Fruit fly (Drosophila melanogaster): ENCODE results near the gene Akr1B.
A peak's percentile ranks its signal among the peaks of the same experiment; 100 is the strongest.

Akr1B gene

dm6 chr3L:11636829-11637228, 12.6 kb upstream of the Akr1B start (continued):
- TF ChIP-seq ATbp (GFP tag; optimal IDR thresholded peaks at IDR 0.05), result peak; percentile 30
- TF ChIP-seq CG17829 (tag; optimal IDR thresholded peaks at IDR 0.05), result no peak
- TF ChIP-seq CG6813 (GFP tag; optimal IDR thresholded peaks at IDR 0.05), result peak; percentile 10
- TF ChIP-seq Drgx (GFP tag; IDR thresholded peaks at IDR 0.05), result peak; percentile 72
- TF ChIP-seq CG12769 (tag; optimal IDR thresholded peaks at IDR 0.05), result no peak
- no peak for TF ChIP-seq ems (GFP tag; optimal IDR thresholded peaks at IDR 0.05)
- no peak for TF ChIP-seq CG15073 (GFP tag; optimal IDR thresholded peaks at IDR 0.05)
- TF ChIP-seq CG31224 (GFP tag; IDR thresholded peaks at IDR 0.05), result no peak
- no peak for TF ChIP-seq ewg (GFP tag; optimal IDR thresholded peaks at IDR 0.05)
- TF ChIP-seq CG12071 (GFP tag; optimal IDR thresholded peaks at IDR 0.05), result peak; percentile 17
- peak; percentile 16 for TF ChIP-seq CG7987 (GFP tag; optimal IDR thresholded peaks at IDR 0.05)
- peak; percentile 43 for TF ChIP-seq CG13296 (GFP tag; optimal IDR thresholded peaks at IDR 0.05)
- no peak for TF ChIP-seq CG4707 (GFP tag; optimal IDR thresholded peaks at IDR 0.05)
- TF ChIP-seq Asciz (GFP tag; optimal IDR thresholded peaks at IDR 0.05), result peak; percentile 34
- TF ChIP-seq CG3838 (GFP tag; optimal IDR thresholded peaks at IDR 0.05), result no peak
- TF ChIP-seq Fer3 (tag; optimal IDR thresholded peaks at IDR 0.05), result peak; percentile 11
- no peak for TF ChIP-seq kni (GFP tag; optimal IDR thresholded peaks at IDR 0.05)
- no peak for TF ChIP-seq tin (GFP tag; optimal IDR thresholded peaks at IDR 0.05)
- TF ChIP-seq CG5953 (GFP tag; IDR thresholded peaks at IDR 0.05), result no peak
- no peak for TF ChIP-seq Aef1 (GFP tag; IDR thresholded peaks at IDR 0.05)
- no peak for TF ChIP-seq Trl (optimal IDR thresholded peaks at IDR 0.05)
- TF ChIP-seq Trl (GFP tag; optimal IDR thresholded peaks at IDR 0.05), result no peak

- TF ChIP-seq Dll (GFP tag; IDR thresholded peaks at IDR 0.05; ENCODE audit: partially characterized antibody), result no peak
- TF ChIP-seq bab2 (GFP tag; optimal IDR thresholded peaks at IDR 0.05), result no peak
- TF ChIP-seq CG6683 (GFP tag; optimal IDR thresholded peaks at IDR 0.05), result no peak
- peak in 1 of 2 experiments; percentile 83 for TF ChIP-seq bsh (GFP tag; optimal IDR thresholded peaks at IDR 0.05)
- TF ChIP-seq nom (GFP tag; optimal IDR thresholded peaks at IDR 0.05), result peak; percentile 81
- peak; percentile 64 for TF ChIP-seq Drgx (GFP tag; IDR thresholded peaks at IDR 0.05)
These were observed 10.4 kb upstream of the Akr1B start for dm6 chr3L:11634551-11634950.

dm6 chr3L:11631092-11631491, 6.9 kb upstream of the Akr1B start, which contains the start of gene CG32091:
CG32091 (plus strand) TSS chr3L:11631392.
- TF ChIP-seq rib (GFP tag; IDR thresholded peaks at IDR 0.05), result 0 out of 2 replicates have a peak, but pooled peaks have one; percentile 20
- TF ChIP-seq Eip74EF (GFP tag; optimal IDR thresholded peaks at IDR 0.05), result no peak
- TF ChIP-seq CG16779 (GFP tag; IDR thresholded peaks at IDR 0.05), result 0 out of 2 replicates have a peak, but pooled peaks have one; percentile 11
- no peak for TF ChIP-seq zfh2 (GFP tag; optimal IDR thresholded peaks at IDR 0.05)

- TF ChIP-seq CG10267 (tag; optimal IDR thresholded peaks at IDR 0.05) (peak; percentile 93), Pdp1 (GFP tag; optimal IDR thresholded peaks at IDR 0.05) (peak in 1 of 2 experiments; percentile 64), gfzf (GFP tag; optimal IDR thresholded peaks at IDR 0.05) (peak; percentile 60), CG1603 (tag; optimal IDR thresholded peaks at IDR 0.05) (peak; percentile 5), her (GFP tag; optimal IDR thresholded peaks at IDR 0.05) (peak; percentile 16), CG2116 (GFP tag; optimal IDR thresholded peaks at IDR 0.05) (peak; percentile 48), Dll (GFP tag; IDR thresholded peaks at IDR 0.05; ENCODE audit: partially characterized antibody) (peak; percentile 32; the same call in 1 of the 4 replicates), Med (GFP tag) (peak; percentile 23), sr (GFP tag; IDR thresholded peaks at IDR 0.05) (no peak), MBD-R2 (GFP tag; IDR thresholded peaks at IDR 0.05) (0 out of 2 replicates have a peak, but pooled peaks have one; percentile 10), Myb (GFP tag; optimal IDR thresholded peaks at IDR 0.05) (peak; percentile 96), Dp (GFP tag; optimal IDR thresholded peaks at IDR 0.05) (peak; percentile 93), BEAF-32 (GFP tag; optimal IDR thresholded peaks at IDR 0.05) (peak; percentile 36), E2f2 (GFP tag; IDR thresholded peaks at IDR 0.05) (peak; percentile 93), Dref (GFP tag; IDR thresholded peaks at IDR 0.05) (peak; percentile 68), Doc3 (GFP tag; IDR thresholded peaks at IDR 0.05; ENCODE audit: partially characterized antibody) (0 out of 3 replicates have a peak, but pooled peaks have one; percentile 36)
These were observed 6.5 kb upstream of the Akr1B start for dm6 chr3L:11630684-11631083.

All from whole organism, embryonic.